Worm (Caenorhabditis elegans) whole organism, late embryonic: ENCODE measurements around the gene irk-2.

Experiments used
- dve-1 ChIP-seq: sonication (generic microtip); optimal IDR thresholded peaks from 2 replicates; lab custom pipeline; 2017; ENCODE audit warnings: antibody characterized with exemption, mild to moderate bottlenecking, missing genetic modification characterization, missing compliant biosample characterization
- ets-4 ChIP-seq: sonication (generic microtip); optimal IDR thresholded peaks from 2 replicates; lab custom pipeline; 2016; ENCODE audit warnings: missing genetic modification characterization, missing compliant biosample characterization
- fkh-6 ChIP-seq: sonication (generic microtip); optimal IDR thresholded peaks from 2 replicates; lab custom pipeline; 2016; ENCODE audit warnings: missing genetic modification characterization, missing compliant biosample characterization
- hlh-13 ChIP-seq: fragments of 200-800 bp; sonication (Bioruptor generic); optimal IDR thresholded peaks from 2 replicates; lab custom pipeline; 2018; ENCODE audit warnings: mild to moderate bottlenecking, missing genetic modification characterization, missing compliant biosample characterization
- hlh-15 ChIP-seq: sonication (generic microtip); optimal IDR thresholded peaks from 2 replicates; lab custom pipeline; 2016; ENCODE audit warnings: missing genetic modification characterization, missing compliant biosample characterization
- mec-3 ChIP-seq: sonication (generic microtip); optimal IDR thresholded peaks from 2 replicates; lab custom pipeline; 2016; ENCODE audit warnings: borderline replicate concordance, missing genetic modification characterization, missing compliant biosample characterization
- syd-9 ChIP-seq: sonication (generic microtip); optimal IDR thresholded peaks from 2 replicates; lab custom pipeline; 2016; ENCODE audit warnings: mild to moderate bottlenecking, missing genetic modification characterization, moderate library complexity, missing compliant biosample characterization

- TF ChIP-seq ets-4 (no peak), hlh-15 (tag; lab: Kevin White, UChicago) (no peak), mec-3 (no peak), hlh-13 (GFP tag; lab: Kevin White, UChicago) (no peak), fkh-6 (no peak), syd-9 (no peak), dve-1 (no peak)
Observed at ce11 chrX:736989-737388, 22.7 kb upstream of the irk-2 start.
